Fruit fly (Drosophila melanogaster): ENCODE results near the gene yata.

The yata gene

dm6 chr3R:29723048-29723656 is 25.9 kb upstream of the yata start, which contains the start of gene Pcd (continued):
- TF ChIP-seq CG6272 (GFP tag; IDR thresholded peaks at IDR 0.05) (no peak), Sox100B (GFP tag; optimal IDR thresholded peaks at IDR 0.05) (no peak), CG18599 (GFP tag; optimal IDR thresholded peaks at IDR 0.05) (no peak), Sry-β (GFP tag; optimal IDR thresholded peaks at IDR 0.05) (no peak), CG16863 (GFP tag; optimal IDR thresholded peaks at IDR 0.05) (no peak), Hey (tag; optimal IDR thresholded peaks at IDR 0.05) (no peak), CG6813 (GFP tag; optimal IDR thresholded peaks at IDR 0.05) (no peak), p53 (GFP tag; optimal IDR thresholded peaks at IDR 0.05) (no peak), luna (GFP tag; optimal IDR thresholded peaks at IDR 0.05) (no peak), ab (GFP tag; optimal IDR thresholded peaks at IDR 0.05) (no peak), so (GFP tag; IDR thresholded peaks at IDR 0.05) (no peak), vvl (GFP tag; IDR thresholded peaks at IDR 0.05) (no peak), ci (GFP tag; IDR thresholded peaks at IDR 0.05) (no peak), sna (GFP tag; IDR thresholded peaks at IDR 0.05; ENCODE audit: partially characterized antibody) (peak; percentile 24; the same call in 1 of the 2 replicates), CG10366 (GFP tag; IDR thresholded peaks at IDR 0.05) (no peak), E2f2 (GFP tag; IDR thresholded peaks at IDR 0.05) (peak; percentile 91), pfk (GFP tag; optimal IDR thresholded peaks at IDR 0.05) (no peak), Lpt (GFP tag; optimal IDR thresholded peaks at IDR 0.05) (no peak), sima (GFP tag; optimal IDR thresholded peaks at IDR 0.05) (no peak), CG17568 (GFP tag; optimal IDR thresholded peaks at IDR 0.05) (no peak), zfh2 (GFP tag; optimal IDR thresholded peaks at IDR 0.05) (no peak), CG11398 (GFP tag; optimal IDR thresholded peaks at IDR 0.05) (no peak), CG18262 (tag; optimal IDR thresholded peaks at IDR 0.05) (no peak), CG11504 (tag; optimal IDR thresholded peaks at IDR 0.05) (no peak), fd102C (GFP tag; optimal IDR thresholded peaks at IDR 0.05) (no peak), CG30431 (GFP tag; optimal IDR thresholded peaks at IDR 0.05) (no peak), CG11695 (GFP tag; IDR thresholded peaks at IDR 0.05) (no peak), CG5245 (GFP tag; optimal IDR thresholded peaks at IDR 0.05) (no peak), grn (GFP tag; optimal IDR thresholded peaks at IDR 0.05) (no peak), CG13424 (tag; optimal IDR thresholded peaks at IDR 0.05) (no peak), dysf (GFP tag; IDR thresholded peaks at IDR 0.05) (no peak), pb (GFP tag; optimal IDR thresholded peaks at IDR 0.05) (no peak), CG17802 (tag; optimal IDR thresholded peaks at IDR 0.05) (no peak), h (optimal IDR thresholded peaks at IDR 0.05) (no peak), Usf (GFP tag; optimal IDR thresholded peaks at IDR 0.05) (no peak), CG30403 (GFP tag; optimal IDR thresholded peaks at IDR 0.05) (no peak), CG8924 (tag; optimal IDR thresholded peaks at IDR 0.05) (peak; percentile 70), sc (optimal IDR thresholded peaks at IDR 0.05) (no peak), sc (GFP tag; optimal IDR thresholded peaks at IDR 0.05) (no peak), Trl (optimal IDR thresholded peaks at IDR 0.05) (no peak), Trl (GFP tag; optimal IDR thresholded peaks at IDR 0.05) (no peak), Stat92E (GFP tag; optimal IDR thresholded peaks at IDR 0.05) (peak in 1 of 3 experiments; percentile 53)

dm6 chr3R:29724745-29725144 is 24.3 kb upstream of the yata start, which contains the start of the genes Naa40 and CG18731:
Gene Naa40 (minus strand): TSS chr3R:29724950.
Gene CG18731 (plus strand): TSS chr3R:29725027.
- TF ChIP-seq Lhr (GFP tag; optimal IDR thresholded peaks at IDR 0.05) (peak; percentile 44), unc-4 (GFP tag; IDR thresholded peaks at IDR 0.05; ENCODE audit: partially characterized antibody) (peak; percentile 78), sr (GFP tag; IDR thresholded peaks at IDR 0.05) (no peak), dimm (GFP tag; IDR thresholded peaks at IDR 0.05) (no peak), CG17802 (tag; optimal IDR thresholded peaks at IDR 0.05) (no peak), CG14441 (GFP tag; IDR thresholded peaks at IDR 0.05) (no peak), sna (GFP tag; IDR thresholded peaks at IDR 0.05; ENCODE audit: partially characterized antibody) (peak; percentile 62), abd-A (tag; optimal IDR thresholded peaks at IDR 0.05) (peak; percentile 28), Bteb2 (GFP tag; optimal IDR thresholded peaks at IDR 0.05) (no peak), CG11093 (GFP tag; IDR thresholded peaks at IDR 0.05) (no peak), unpg (GFP tag; optimal IDR thresholded peaks at IDR 0.05) (no peak), CG10543 (GFP tag; optimal IDR thresholded peaks at IDR 0.05) (no peak), CG42726 (GFP tag; IDR thresholded peaks at IDR 0.05; ENCODE audit: partially characterized antibody) (no peak), ewg (GFP tag; optimal IDR thresholded peaks at IDR 0.05) (no peak)

All from whole organism, embryonic.